Worm (Caenorhabditis elegans) whole organism, L4/young adult: ENCODE data around the gene T06C12.11.
"Not testable (repeated sequence)": the region's sequence is repeated elsewhere in the genome, so short reads cannot be mapped to it uniquely, and the experiment has no call there.

ENCODE experiments used
- W03F9.2 ChIP-seq: fragments of 150-350 bp; optimal IDR thresholded peaks from 2 replicates; lab custom pipeline; 2014; ENCODE audit warnings: missing biosample characterization, missing genetic modification characterization
- dao-5 ChIP-seq: sonication (generic microtip); optimal IDR thresholded peaks from 2 replicates; lab custom pipeline; 2016; ENCODE audit warnings: missing genotype, missing genetic modification characterization, moderate library complexity, missing compliant biosample characterization
- him-1 ChIP-seq: sonication (generic microtip); optimal IDR thresholded peaks from 2 replicates; lab custom pipeline; 2016; ENCODE audit warnings: missing genotype, missing genetic modification reagents, missing genetic modification characterization, missing compliant biosample characterization

Gene T06C12.11

DNA sequence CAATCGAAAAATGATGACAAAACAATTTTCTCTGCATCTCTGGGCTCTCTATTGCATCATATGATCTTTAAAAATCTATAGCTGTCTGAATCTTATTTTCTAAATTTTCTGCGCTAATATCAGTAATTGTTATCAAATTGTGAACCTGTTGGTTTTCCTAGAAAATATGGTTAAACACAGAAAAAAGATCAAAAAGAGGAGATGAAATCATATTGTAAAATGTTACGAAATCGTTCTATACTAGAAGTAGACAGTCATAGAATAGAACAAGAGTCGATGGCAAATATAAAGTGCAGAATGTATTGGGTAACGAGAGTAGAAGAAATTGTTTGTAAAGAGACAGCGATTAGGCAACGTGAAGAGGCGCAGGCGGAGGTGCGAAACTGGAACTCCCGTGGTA, 12.1 kb upstream of the T06C12.11 start:
- TF ChIP-seq dao-5 (tag; lab: Kevin White, UChicago) (no peak), him-1 (tag; lab: Kevin White, UChicago) (no peak), W03F9.2 (no peak)

DNA sequence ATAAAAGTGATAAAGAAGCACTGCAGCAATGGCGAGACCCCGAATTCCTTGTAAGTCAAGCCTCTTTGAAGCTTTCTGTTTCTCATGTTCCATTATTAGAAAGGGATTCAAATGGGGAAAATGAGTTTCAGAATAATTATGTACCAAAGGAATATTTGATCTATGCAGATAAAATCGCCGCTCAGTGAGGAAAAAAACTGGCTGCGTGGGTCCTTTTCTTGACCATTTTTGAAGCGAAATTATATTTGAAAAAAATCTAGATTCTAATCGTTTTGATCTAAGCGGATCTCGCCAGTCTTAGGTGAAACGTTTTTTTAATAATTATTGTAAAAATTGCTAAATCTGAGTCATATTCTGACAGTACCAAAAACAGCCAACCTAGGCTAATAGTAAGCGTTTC, 8.1 kb upstream of the T06C12.11 start, which contains the start of gene oac-42:
Gene oac-42 (minus strand): TSS at position 101 of the 400 bp plus-strand sequence.
- TF ChIP-seq him-1 (tag; lab: Kevin White, UChicago) (no peak), W03F9.2 (no peak), dao-5 (tag; lab: Kevin White, UChicago) (no peak)

DNA sequence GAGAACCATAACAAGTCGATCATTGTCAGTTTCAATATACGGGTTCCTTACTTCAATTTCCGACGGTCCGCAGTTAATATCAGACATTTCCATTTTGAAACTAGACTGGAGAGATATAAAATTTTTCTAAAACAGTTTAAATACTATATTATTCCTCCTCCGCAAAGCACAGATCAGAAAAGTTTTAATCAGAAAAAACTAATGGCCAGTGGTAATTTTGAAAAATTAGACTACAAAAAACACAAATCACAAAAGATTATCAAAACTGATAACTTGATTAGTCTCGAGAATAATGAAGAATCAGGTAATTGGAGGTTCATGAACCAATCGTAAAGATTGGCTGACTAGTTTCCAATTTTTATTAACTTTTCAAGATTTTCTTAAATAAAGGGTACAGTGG, 6.8 kb upstream of the T06C12.11 start, which contains the start of gene T06C12.9:
Gene T06C12.9 (minus strand): TSS at position 101 of the 400 bp plus-strand sequence.
- TF ChIP-seq dao-5 (tag; lab: Kevin White, UChicago) (no peak), W03F9.2 (no peak), him-1 (tag; lab: Kevin White, UChicago) (no peak)

DNA sequence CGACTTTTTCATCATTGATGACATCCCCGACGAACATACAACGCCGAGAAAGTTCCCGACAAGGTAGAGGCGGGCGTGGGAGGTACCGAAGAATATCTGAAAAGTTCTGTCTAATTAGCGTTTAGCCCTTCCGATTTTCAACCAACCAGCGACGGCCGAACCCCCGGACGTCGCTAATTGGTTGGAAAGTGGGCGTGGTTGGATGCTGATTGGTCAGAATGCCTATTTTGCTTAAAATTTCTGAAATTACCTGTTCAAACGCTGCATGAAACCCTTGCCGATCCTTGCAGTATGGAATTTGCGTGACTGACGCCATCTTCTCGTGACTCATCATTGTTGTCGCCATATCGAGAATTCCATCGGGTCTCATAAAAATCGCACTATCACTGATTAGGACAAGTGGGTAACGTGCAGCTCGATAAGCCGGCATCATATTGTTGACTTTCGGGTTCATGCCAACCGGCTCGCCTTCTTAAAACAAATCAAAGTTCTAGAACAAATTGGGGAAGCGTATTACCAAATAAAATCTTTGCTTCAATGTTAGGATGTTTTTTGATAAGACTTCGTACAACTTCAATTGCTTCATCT, 5.0 kb upstream of the T06C12.11 start:
- TF ChIP-seq him-1 (tag; lab: Kevin White, UChicago) (no peak), W03F9.2 (no peak), dao-5 (tag; lab: Kevin White, UChicago) (no peak)

DNA sequence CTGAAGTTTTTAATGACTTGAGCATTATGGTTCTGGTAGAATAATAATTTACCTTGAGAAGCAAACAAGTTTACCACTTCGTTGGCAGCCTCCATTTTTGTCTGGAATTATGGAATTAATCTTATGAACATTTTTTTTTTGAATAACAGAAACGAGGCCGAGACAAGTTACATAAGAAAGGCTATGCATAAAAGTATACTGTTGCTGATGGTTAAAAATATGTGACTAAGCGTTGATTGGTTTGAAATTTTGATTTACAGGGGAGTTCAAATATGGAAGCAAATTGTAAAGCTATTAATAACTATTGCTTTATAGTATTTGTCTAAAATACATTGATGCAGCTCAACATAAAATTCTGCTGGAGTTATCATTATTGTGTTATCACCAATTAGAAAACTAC, 4.0 kb upstream of the T06C12.11 start, which contains the start of gene cgt-1:
Gene cgt-1 (minus strand): TSS at position 101 of the 400 bp plus-strand sequence.
- TF ChIP-seq dao-5 (tag; lab: Kevin White, UChicago), result no peak
- TF ChIP-seq him-1 (tag; lab: Kevin White, UChicago), result no peak
- no peak for TF ChIP-seq W03F9.2

DNA sequence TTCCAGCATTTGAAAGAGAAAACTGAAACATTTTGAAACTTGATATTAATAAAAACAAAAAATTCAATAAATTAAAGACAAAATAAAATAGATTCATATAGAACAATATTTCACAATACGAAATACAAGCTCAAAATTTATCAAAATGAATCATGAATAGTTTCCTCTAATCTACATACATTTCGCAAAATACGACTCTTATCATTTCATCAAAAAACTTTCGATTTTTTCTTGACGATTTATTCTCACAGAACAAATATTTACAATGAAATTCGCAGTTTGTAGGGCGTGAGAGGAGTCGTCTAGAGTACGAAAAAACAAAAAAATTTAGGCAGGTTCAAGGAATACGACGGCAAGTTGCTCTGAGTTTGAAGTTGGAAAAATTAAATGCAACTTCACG, 2.7 kb upstream of the T06C12.11 start:
- no peak for TF ChIP-seq dao-5 (tag; lab: Kevin White, UChicago)
- no peak for TF ChIP-seq him-1 (tag; lab: Kevin White, UChicago)
- TF ChIP-seq W03F9.2, result no peak

DNA sequence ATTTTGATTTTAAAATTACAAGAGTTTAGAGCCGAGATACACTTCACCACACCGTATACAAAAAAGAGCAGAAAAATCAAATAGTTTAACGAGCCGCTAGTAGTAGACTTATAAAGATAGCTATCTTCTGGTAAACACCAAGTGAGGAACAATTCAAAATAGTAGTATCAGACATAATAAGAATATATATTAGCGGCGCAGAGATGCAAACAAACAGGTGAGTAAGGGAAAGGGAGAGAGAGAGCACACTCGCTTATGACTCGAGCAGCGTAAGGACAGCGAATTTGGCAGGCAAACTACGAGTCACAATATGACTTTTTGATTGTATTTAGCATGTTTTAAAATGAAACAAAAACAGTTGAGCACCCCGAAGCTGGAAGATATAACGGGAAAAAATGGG, 1.5 kb upstream of the T06C12.11 start:
- TF ChIP-seq W03F9.2 (no peak), him-1 (tag; lab: Kevin White, UChicago) (no peak), dao-5 (tag; lab: Kevin White, UChicago) (no peak)

DNA sequence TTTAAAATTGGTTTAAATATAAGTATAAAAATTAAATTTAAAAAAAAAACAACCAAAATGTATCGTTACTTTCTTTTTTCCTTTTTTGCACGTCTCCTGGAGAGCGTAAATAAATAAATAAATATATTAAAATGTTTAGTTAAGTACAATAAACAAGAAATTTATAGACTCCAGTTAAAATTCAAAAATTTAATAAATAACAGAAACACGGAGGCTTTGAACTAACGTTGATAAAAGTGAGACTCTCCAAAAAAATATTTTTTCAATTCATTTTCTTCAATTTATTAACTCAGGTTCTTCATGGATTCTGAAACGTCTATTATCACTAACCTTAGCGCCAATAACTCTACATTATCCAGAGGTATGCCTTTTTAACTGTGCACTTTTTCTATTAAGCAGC, 1.0 kb upstream of the T06C12.11 start, which contains the start of gene T06C12.12:
Gene T06C12.12 (plus strand): TSS at position 301 of the 400 bp plus-strand sequence.
- TF ChIP-seq him-1 (tag; lab: Kevin White, UChicago) (no peak), dao-5 (tag; lab: Kevin White, UChicago) (no peak), W03F9.2 (no peak)

DNA sequence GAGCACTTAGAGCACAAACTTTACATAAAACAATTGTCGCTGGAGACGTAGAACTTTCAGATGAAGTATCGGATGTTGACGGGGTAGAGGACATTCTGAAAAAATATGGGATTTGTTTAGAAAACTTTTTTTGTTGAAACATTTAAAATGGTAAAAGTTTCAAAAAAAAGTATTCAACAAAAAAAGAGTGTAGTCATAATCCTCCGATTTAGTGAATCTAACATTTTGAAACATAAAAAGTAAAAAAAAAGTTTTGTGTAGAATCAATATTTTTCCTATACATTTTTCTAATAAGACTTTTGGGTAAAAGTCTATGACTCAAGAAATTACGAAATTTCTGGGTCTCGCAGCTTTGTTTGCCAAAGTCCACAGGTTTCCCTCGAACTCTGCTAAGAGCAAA, 3.9 kb downstream of the T06C12.11 start, which contains the start of gene nhr-213:
Gene nhr-213 (minus strand): TSS at position 101 of the 400 bp plus-strand sequence.
- TF ChIP-seq dao-5 (tag; lab: Kevin White, UChicago), result no peak
- no peak for TF ChIP-seq him-1 (tag; lab: Kevin White, UChicago)
- no peak for TF ChIP-seq W03F9.2

DNA sequence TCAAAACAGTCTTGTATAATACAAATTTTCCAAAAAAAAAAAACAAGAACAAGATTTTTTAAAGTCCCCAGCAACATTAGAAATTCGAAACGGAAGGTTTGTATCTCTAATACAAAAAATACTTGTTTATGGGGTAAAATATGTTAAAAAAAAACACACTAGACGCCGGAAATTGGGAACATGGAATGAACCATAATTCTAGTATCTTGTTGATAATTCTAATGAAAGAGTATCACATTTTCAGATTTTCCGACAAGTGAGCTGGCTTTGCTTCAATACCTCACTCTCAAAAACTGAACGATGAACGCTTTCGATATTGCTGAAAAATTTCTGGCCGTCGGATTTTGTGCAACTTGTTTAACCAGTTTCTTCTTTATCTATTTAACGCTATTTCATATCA, 4.9 kb downstream of the T06C12.11 start, which contains the start of gene str-60:
Gene str-60 (plus strand): TSS at position 301 of the 400 bp plus-strand sequence.
- TF ChIP-seq him-1 (tag; lab: Kevin White, UChicago), result no peak
- no peak for TF ChIP-seq W03F9.2
- no peak for TF ChIP-seq dao-5 (tag; lab: Kevin White, UChicago)

DNA sequence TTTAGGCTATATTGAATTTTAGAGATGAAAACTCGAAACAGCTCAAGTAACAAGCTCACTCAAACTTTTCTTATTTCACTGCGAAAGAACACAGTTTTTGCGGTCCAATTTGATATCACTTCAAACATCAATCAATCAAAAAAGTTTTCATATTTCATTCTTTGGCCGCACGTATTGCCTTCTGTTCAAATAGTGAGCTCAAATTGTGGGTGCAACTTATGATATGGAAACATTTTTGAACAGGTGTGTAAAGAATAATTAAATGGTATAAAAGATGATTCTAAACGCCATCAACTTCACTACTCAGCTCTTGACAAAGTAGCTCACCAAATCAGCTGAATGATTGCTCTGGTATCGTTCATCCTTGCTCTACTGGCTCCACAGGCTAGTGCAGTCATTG, 6.9 kb downstream of the T06C12.11 start, which contains the start of gene T06C12.14:
Gene T06C12.14 (plus strand): TSS at position 301 of the 400 bp plus-strand sequence.
- TF ChIP-seq dao-5 (tag; lab: Kevin White, UChicago) (no peak), him-1 (tag; lab: Kevin White, UChicago) (no peak), W03F9.2 (no peak)

DNA sequence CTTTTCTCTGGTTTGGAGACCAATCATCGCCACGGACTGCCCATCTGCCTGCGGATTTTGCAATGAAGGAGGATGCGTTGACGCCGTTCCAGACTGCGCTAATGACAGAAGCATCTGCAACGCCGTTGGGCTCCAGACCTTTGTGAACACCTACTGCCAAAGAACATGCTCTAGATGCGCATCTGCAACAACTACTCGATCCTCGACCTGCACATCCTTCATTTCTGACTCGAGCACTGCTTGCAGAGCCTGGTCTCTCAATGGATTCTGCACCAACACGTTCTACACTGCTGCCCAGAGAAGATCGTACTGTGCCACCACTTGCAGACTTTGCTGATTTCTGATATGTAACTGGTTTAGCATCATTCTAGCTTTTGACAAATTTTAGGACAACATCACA, 7.8 kb downstream of the T06C12.11 start:
- TF ChIP-seq him-1 (tag; lab: Kevin White, UChicago) (no peak), dao-5 (tag; lab: Kevin White, UChicago) (no peak), W03F9.2 (no peak)

DNA sequence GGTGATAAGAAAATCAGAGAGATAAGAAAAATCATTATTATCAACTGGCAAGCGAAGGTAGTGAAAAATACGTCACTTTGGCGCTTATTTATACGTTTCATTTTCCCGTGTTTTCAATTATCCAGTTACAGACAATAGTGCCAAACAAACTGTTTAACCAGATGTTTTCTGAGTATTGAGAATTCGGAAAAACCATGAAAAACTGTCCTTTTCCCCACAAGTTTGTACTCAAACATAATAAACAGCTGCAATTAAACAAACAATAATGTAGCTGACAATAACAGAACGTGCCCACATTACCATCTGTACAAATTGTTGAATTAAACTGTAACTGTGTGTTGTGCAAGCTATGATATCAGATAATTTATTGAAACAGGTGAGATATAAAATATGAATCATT, 12.7 kb downstream of the T06C12.11 start, which contains the start of the genes F35E8.1 and F35E8.2:
Gene F35E8.1 (minus strand): TSS at position 101 of the 400 bp plus-strand sequence.
Gene F35E8.2 (plus strand): TSS at position 132 of the 400 bp plus-strand sequence.
- not testable (repeated sequence) for TF ChIP-seq him-1 (tag; lab: Kevin White, UChicago); dao-5 (tag; lab: Kevin White, UChicago); W03F9.2

DNA sequence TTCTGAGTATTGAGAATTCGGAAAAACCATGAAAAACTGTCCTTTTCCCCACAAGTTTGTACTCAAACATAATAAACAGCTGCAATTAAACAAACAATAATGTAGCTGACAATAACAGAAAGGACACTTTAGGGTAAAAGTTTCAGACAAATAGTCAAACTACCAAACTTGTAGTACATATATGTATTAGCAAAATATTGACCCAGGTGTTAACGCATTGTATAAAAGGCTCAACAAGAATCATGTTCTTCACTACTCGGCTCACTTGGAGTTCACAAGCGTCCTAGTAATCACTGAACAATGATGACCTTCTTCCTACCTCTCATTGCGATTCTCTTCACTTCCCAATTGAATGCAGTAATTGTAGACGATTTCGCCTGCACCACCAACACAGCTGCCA, 19.1 kb downstream of the T06C12.11 start, which contains the start of gene F35E8.6:
Gene F35E8.6 (plus strand): TSS at position 301 of the 400 bp plus-strand sequence.
- TF ChIP-seq W03F9.2, result no peak
- TF ChIP-seq him-1 (tag; lab: Kevin White, UChicago), result no peak
- no peak for TF ChIP-seq dao-5 (tag; lab: Kevin White, UChicago)
